Worm (Caenorhabditis elegans) whole organism, L4 larva: Measurements from ENCODE around the gene ZK1240.1.

Experiments used
- T26A8.4 ChIP-seq: fragments of 200-800 bp; sonication (Bioruptor generic); IDR thresholded peaks from 2 replicates; pipeline ENCODE4 v1.3.6; 2022; ENCODE audit warnings: missing genetic modification characterization, missing compliant biosample characterization
- aly-2 ChIP-seq: sonication (generic microtip); optimal IDR thresholded peaks from 2 replicates; lab custom pipeline; 2018; ENCODE audit warnings: missing biosample characterization, missing genetic modification characterization
- ama-1 ChIP-seq: fragments of 150-350 bp; optimal IDR thresholded peaks from 2 replicates; lab custom pipeline; 2014; ENCODE audit warnings: inconsistent platforms, mixed read lengths
- egl-27 ChIP-seq: sonication (generic microtip); optimal IDR thresholded peaks from 3 replicates; lab custom pipeline; 2017; ENCODE audit warnings: missing biosample characterization, missing genetic modification reagents, missing genetic modification characterization
- jun-1 ChIP-seq: fragments of 150-350 bp; optimal IDR thresholded peaks from 2 replicates; lab custom pipeline; 2014; ENCODE audit warnings: missing biosample characterization, missing genetic modification reagents, missing genetic modification characterization
- lim-7 ChIP-seq: fragments of 200-800 bp; sonication (Bioruptor generic); IDR thresholded peaks from 2 replicates; pipeline ENCODE4 v1.3.6; 2022; ENCODE audit warnings: missing genetic modification characterization, missing compliant biosample characterization
- lin-15B ChIP-seq: fragments of 150-350 bp; sonication (generic microtip); optimal IDR thresholded peaks from 3 replicates; lab custom pipeline; 2014; ENCODE audit warnings: missing biosample characterization, missing genetic modification characterization
- mep-1 ChIP-seq: fragments of 150-350 bp; sonication (generic microtip); optimal IDR thresholded peaks from 3 replicates; lab custom pipeline; 2014; ENCODE audit warnings: missing biosample characterization, missing genetic modification characterization
- nhr-25 ChIP-seq: sonication (generic microtip); optimal IDR thresholded peaks from 2 replicates; lab custom pipeline; 2017; ENCODE audit warnings: missing genetic modification characterization, mild to moderate bottlenecking, missing compliant biosample characterization, antibody characterized with exemption, moderate library complexity, borderline replicate concordance; ENCODE audit not compliant: insufficient read depth
- pha-4 ChIP-seq, 2 experiments: fragments of 150-350 bp in 1 of 2; fragments of 200-800 bp in 1 of 2; sonication (Bioruptor generic) in 1 of 2; IDR thresholded peaks in 1 of 2; optimal IDR thresholded peaks in 1 of 2; 2 replicates each; pipeline versions ENCODE4 v1.3.6 to Lab custom; 2014 to 2022; ENCODE audit warnings: missing genetic modification characterization in 2 of 2, missing genetic modification reagents in 2 of 2, missing biosample characterization in 1 of 2, missing compliant biosample characterization in 1 of 2
- pqm-1 ChIP-seq: sonication (generic microtip); optimal IDR thresholded peaks from 2 replicates; lab custom pipeline; 2017; ENCODE audit warnings: missing biosample characterization, missing genetic modification characterization
- snpc-4 ChIP-seq: fragments of 150-350 bp; optimal IDR thresholded peaks from 2 replicates; lab custom pipeline; 2014; ENCODE audit warnings: missing biosample characterization, missing genetic modification characterization
- zag-1 ChIP-seq: fragments of 150-350 bp; optimal IDR thresholded peaks from 2 replicates; lab custom pipeline; 2014; ENCODE audit warnings: missing biosample characterization, missing genetic modification characterization
- ztf-11 ChIP-seq: fragments of 150-350 bp; optimal IDR thresholded peaks from 2 replicates; lab custom pipeline; 2014; ENCODE audit warnings: missing biosample characterization, missing genetic modification characterization

DNA sequence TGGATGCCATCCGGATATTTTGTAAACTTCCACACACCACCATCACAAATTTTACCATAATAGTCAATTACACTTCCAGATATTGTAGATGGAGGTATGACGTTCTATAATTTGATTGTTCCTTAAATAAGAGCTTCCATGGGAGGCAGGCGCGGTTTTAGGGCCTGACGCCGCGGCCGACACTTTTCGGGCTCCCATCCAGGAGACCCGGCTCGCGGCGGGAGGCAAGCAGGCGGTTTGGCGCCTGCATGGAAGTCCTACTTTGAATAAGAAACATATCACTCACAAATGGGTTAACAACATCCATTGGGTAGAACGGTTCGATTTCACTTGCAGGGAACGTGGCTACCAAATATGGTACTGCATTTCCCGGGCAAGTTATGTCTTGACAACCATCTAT, 50.5 kb downstream of the ZK1240.1 start:
- TF ChIP-seq egl-27 (tag; lab: Kevin White, UChicago) (no peak), lin-15B (tag; lab: Kevin White, UChicago) (no peak), ztf-11 (tag; lab: Kevin White, UChicago) (no peak), aly-2 (no peak), zag-1 (tag; lab: Kevin White, UChicago) (no peak), lim-7 (GFP tag; lab: Robert Waterston, UW) (no peak), mep-1 (tag; lab: Kevin White, UChicago) (no peak), jun-1 (tag; lab: Kevin White, UChicago) (no peak), ama-1 (no peak), T26A8.4 (GFP tag; lab: Robert Waterston, UW) (no peak), snpc-4 (tag; lab: Kevin White, UChicago) (no peak), pqm-1 (no peak), nhr-25 (tag; lab: Kevin White, UChicago) (no peak), pha-4 (GFP tag; IDR thresholded peaks at IDR 0.05; lab: Robert Waterston, UW) (no peak), pha-4 (tag; optimal IDR thresholded peaks at IDR 0.05; lab: Kevin White, UChicago) (no peak)
